Worm (Caenorhabditis elegans) whole organism, young adult: ENCODE data around the gene F12F6.7.

Experiments used
- B0019.2 ChIP-seq: fragments of 200-800 bp; sonication (Bioruptor generic); conservative IDR thresholded peaks from 2 replicates; pipeline ENCODE4 v1.3.6; 2022; ENCODE audit warnings: missing genetic modification reagents, missing genetic modification characterization, missing compliant biosample characterization
- B0035.1 ChIP-seq: sonication (generic microtip); optimal IDR thresholded peaks from 2 replicates; lab custom pipeline; 2016; ENCODE audit warnings: missing genetic modification characterization, mild to moderate bottlenecking, missing compliant biosample characterization, missing genotype, missing genetic modification reagents
- B0261.1 ChIP-seq: sonication (generic microtip); optimal IDR thresholded peaks from 2 replicates; lab custom pipeline; 2016; ENCODE audit warnings: mild to moderate bottlenecking, missing genetic modification characterization, moderate library complexity, missing compliant biosample characterization
- B0336.3 ChIP-seq: fragments of 200-800 bp; sonication (Bioruptor generic); IDR thresholded peaks from 2 replicates; pipeline ENCODE4 v1.3.6; 2022; ENCODE audit warnings: missing genetic modification characterization, missing compliant biosample characterization
- C06A6.2 ChIP-seq: fragments of 200-800 bp; sonication (Bioruptor generic); conservative IDR thresholded peaks from 2 replicates; pipeline ENCODE4 v1.3.6; 2022; ENCODE audit warnings: missing genetic modification characterization, missing compliant biosample characterization
- D2030.7 ChIP-seq: fragments of 200-800 bp; sonication (Bioruptor generic); IDR thresholded peaks from 2 replicates; pipeline ENCODE4 v1.3.6; 2022; ENCODE audit warnings: missing genetic modification reagents, missing genetic modification characterization, missing compliant biosample characterization
- F33H1.4 ChIP-seq: fragments of 200-800 bp; sonication (Bioruptor generic); IDR thresholded peaks from 2 replicates; pipeline ENCODE4 v1.3.6; 2022; ENCODE audit warnings: missing genetic modification reagents, missing genetic modification characterization, missing compliant biosample characterization
- F49E8.2 ChIP-seq: sonication (generic microtip); optimal IDR thresholded peaks from 3 replicates; lab custom pipeline; 2017; ENCODE audit warnings: missing genetic modification characterization, mild to moderate bottlenecking, missing compliant biosample characterization, antibody characterized with exemption, moderate library complexity; ENCODE audit not compliant: insufficient read depth
- F57A8.1 ChIP-seq: fragments of 200-800 bp; sonication (Bioruptor generic); optimal IDR thresholded peaks from 2 replicates; lab custom pipeline; 2018; ENCODE audit warnings: mild to moderate bottlenecking, missing genetic modification characterization, moderate library complexity, missing compliant biosample characterization
- Y53G8AR.9 ChIP-seq: fragments of 200-800 bp; sonication (Bioruptor generic); conservative IDR thresholded peaks from 2 replicates; pipeline ENCODE4 v1.3.6; 2022; ENCODE audit warnings: missing genetic modification reagents, missing genetic modification characterization, missing compliant biosample characterization
- Y56A3A.18 ChIP-seq: fragments of 200-800 bp; sonication (Bioruptor generic); IDR thresholded peaks from 2 replicates; pipeline ENCODE4 v1.3.6; 2022; ENCODE audit warnings: missing genetic modification reagents, missing genetic modification characterization, missing compliant biosample characterization
- akir-1 ChIP-seq: fragments of 200-800 bp; sonication (Bioruptor generic); optimal IDR thresholded peaks from 2 replicates; lab custom pipeline; 2018; ENCODE audit warnings: mild to moderate bottlenecking, missing genetic modification characterization, moderate library complexity, missing compliant biosample characterization
- aptf-3 ChIP-seq: fragments of 200-800 bp; sonication (Bioruptor generic); IDR thresholded peaks from 2 replicates; pipeline ENCODE4 v1.3.6; 2022; ENCODE audit warnings: missing genetic modification characterization, missing compliant biosample characterization
- attf-3 ChIP-seq: fragments of 200-800 bp; sonication (Bioruptor generic); conservative IDR thresholded peaks from 2 replicates; pipeline ENCODE4 v1.3.6; 2022; ENCODE audit warnings: missing genetic modification reagents, missing genetic modification characterization, missing compliant biosample characterization
- attf-5 ChIP-seq: fragments of 200-800 bp; sonication (Bioruptor generic); optimal IDR thresholded peaks from 2 replicates; lab custom pipeline; 2018; ENCODE audit warnings: mild to moderate bottlenecking, missing genetic modification characterization, missing compliant biosample characterization
- bed-2 ChIP-seq: fragments of 200-800 bp; sonication (Bioruptor generic); IDR thresholded peaks from 2 replicates; pipeline ENCODE4 v1.3.6; 2022; ENCODE audit warnings: missing genetic modification reagents, missing genetic modification characterization, missing compliant biosample characterization
- ccch-3 ChIP-seq: fragments of 200-800 bp; sonication (Bioruptor generic); optimal IDR thresholded peaks from 2 replicates; lab custom pipeline; 2018; ENCODE audit warnings: mild to moderate bottlenecking, missing genetic modification characterization, missing compliant biosample characterization
- ceh-58 ChIP-seq: fragments of 200-800 bp; sonication (Bioruptor generic); IDR thresholded peaks from 2 replicates; pipeline ENCODE4 v1.3.6; 2022; ENCODE audit warnings: missing genetic modification characterization, missing compliant biosample characterization
- ceh-79 ChIP-seq: sonication (generic microtip); optimal IDR thresholded peaks from 2 replicates; lab custom pipeline; 2017; ENCODE audit warnings: mild to moderate bottlenecking, missing genetic modification characterization, missing compliant biosample characterization
- dpff-1 ChIP-seq: sonication (generic microtip); optimal IDR thresholded peaks from 2 replicates; lab custom pipeline; 2017; ENCODE audit warnings: mild to moderate bottlenecking, missing genetic modification characterization, missing compliant biosample characterization
- efl-1 ChIP-seq: fragments of 150-350 bp; optimal IDR thresholded peaks from 2 replicates; lab custom pipeline; 2014; ENCODE audit warnings: missing biosample characterization, missing genetic modification reagents, missing genetic modification characterization
- ets-4 ChIP-seq: fragments of 200-800 bp; sonication (Bioruptor generic); optimal IDR thresholded peaks from 2 replicates; lab custom pipeline; 2018; ENCODE audit warnings: mild to moderate bottlenecking, missing genetic modification characterization, missing compliant biosample characterization
- hlh-26 ChIP-seq: fragments of 200-800 bp; sonication (Bioruptor generic); conservative IDR thresholded peaks from 2 replicates; pipeline ENCODE4 v1.3.6; 2022; ENCODE audit warnings: missing genetic modification reagents, missing genetic modification characterization, missing compliant biosample characterization
- lag-1 ChIP-seq: fragments of 200-800 bp; sonication (Bioruptor generic); IDR thresholded peaks from 2 replicates; pipeline ENCODE4 v1.3.6; 2022; ENCODE audit warnings: missing genetic modification reagents, missing genetic modification characterization, missing compliant biosample characterization
- lin-26 ChIP-seq: fragments of 200-800 bp; sonication (Bioruptor generic); IDR thresholded peaks from 2 replicates; pipeline ENCODE4 v1.3.6; 2022; ENCODE audit warnings: missing genetic modification reagents, missing genetic modification characterization, missing compliant biosample characterization
- madf-6 ChIP-seq: fragments of 200-800 bp; sonication (Bioruptor generic); IDR thresholded peaks from 2 replicates; pipeline ENCODE4 v1.3.6; 2022; ENCODE audit warnings: missing genetic modification reagents, missing genetic modification characterization, missing compliant biosample characterization
- madf-8 ChIP-seq: fragments of 200-800 bp; sonication (Bioruptor generic); conservative IDR thresholded peaks from 2 replicates; pipeline ENCODE4 v1.3.6; 2022; ENCODE audit warnings: missing genetic modification reagents, missing genetic modification characterization, missing compliant biosample characterization
- mes-4 ChIP-seq: sonication (generic microtip); optimal IDR thresholded peaks from 2 replicates; lab custom pipeline; 2016; ENCODE audit warnings: missing genotype, missing genetic modification characterization, missing compliant biosample characterization
- mxl-1 ChIP-seq: sonication (generic microtip); optimal IDR thresholded peaks from 2 replicates; lab custom pipeline; 2016; ENCODE audit warnings: missing genetic modification characterization, missing compliant biosample characterization
- nfya-1 ChIP-seq: sonication (generic microtip); optimal IDR thresholded peaks from 2 replicates; lab custom pipeline; 2017; ENCODE audit warnings: antibody characterized with exemption, missing compliant biosample characterization, missing genetic modification characterization, borderline replicate concordance; ENCODE audit not compliant: insufficient read depth
- nfya-2 ChIP-seq: fragments of 200-800 bp; sonication (Bioruptor generic); IDR thresholded peaks from 2 replicates; pipeline ENCODE4 v1.3.6; 2022; ENCODE audit warnings: missing genetic modification reagents, missing genetic modification characterization, missing compliant biosample characterization
- nhr-120 ChIP-seq: fragments of 200-800 bp; sonication (Bioruptor generic); IDR thresholded peaks from 2 replicates; pipeline ENCODE4 v1.3.6; 2022; ENCODE audit warnings: missing genetic modification characterization, missing compliant biosample characterization
- nhr-179 ChIP-seq: sonication (generic microtip); optimal IDR thresholded peaks from 2 replicates; lab custom pipeline; 2016; ENCODE audit warnings: mild to moderate bottlenecking, missing genetic modification characterization, missing compliant biosample characterization
- nhr-80 ChIP-seq: sonication (generic microtip); optimal IDR thresholded peaks from 2 replicates; lab custom pipeline; 2016; ENCODE audit warnings: missing genetic modification characterization, missing compliant biosample characterization
- pha-4 ChIP-seq: fragments of 150-350 bp; sonication (generic microtip); optimal IDR thresholded peaks from 2 replicates; lab custom pipeline; 2014; ENCODE audit warnings: missing biosample characterization, missing genetic modification reagents, missing genetic modification characterization
- repo-1 ChIP-seq: sonication (generic microtip); optimal IDR thresholded peaks from 2 replicates; lab custom pipeline; 2017; ENCODE audit warnings: mild to moderate bottlenecking, missing genetic modification characterization, missing compliant biosample characterization
- rpc-1 ChIP-seq, 2 experiments: fragments of 150-350 bp in 1 of 2; sonication (generic microtip) in 1 of 2; optimal IDR thresholded peaks; 2 replicates each; lab custom pipeline; 2014 to 2018; ENCODE audit warnings: missing biosample characterization in 1 of 2, missing genetic modification characterization in 1 of 2, missing genetic modification reagents in 1 of 2, missing genotype in 1 of 2
- snpc-1.3 ChIP-seq: sonication (generic microtip); optimal IDR thresholded peaks from 2 replicates; lab custom pipeline; 2017; ENCODE audit warnings: missing genetic modification characterization, mild to moderate bottlenecking, missing compliant biosample characterization, antibody characterized with exemption, moderate library complexity, missing genotype, missing genetic modification reagents; ENCODE audit not compliant: insufficient read depth
- snpc-4 ChIP-seq, 5 experiments: fragments of 150-350 bp in 1 of 5; sonication (generic microtip) in 4 of 5; optimal IDR thresholded peaks; 2 replicates each; lab custom pipeline; 2014 to 2018; ENCODE audit warnings: missing genetic modification characterization in 5 of 5, missing biosample characterization in 3 of 5, antibody characterized with exemption in 2 of 5, mild to moderate bottlenecking in 2 of 5, missing compliant biosample characterization in 2 of 5, missing genotype in 2 of 5, moderate library complexity in 2 of 5, missing genetic modification reagents in 1 of 5
- sptf-2 ChIP-seq: fragments of 200-800 bp; sonication (Bioruptor generic); optimal IDR thresholded peaks from 2 replicates; lab custom pipeline; 2018; ENCODE audit warnings: mild to moderate bottlenecking, missing genetic modification characterization, missing compliant biosample characterization
- tbx-9 ChIP-seq: sonication (generic microtip); optimal IDR thresholded peaks from 2 replicates; lab custom pipeline; 2016; ENCODE audit warnings: borderline replicate concordance, missing genetic modification characterization, inconsistent platforms, missing compliant biosample characterization
- zfh-2 ChIP-seq: fragments of 200-800 bp; sonication (Bioruptor generic); conservative IDR thresholded peaks from 2 replicates; pipeline ENCODE4 v1.3.6; 2022; ENCODE audit warnings: missing genetic modification reagents, missing genetic modification characterization, missing compliant biosample characterization
- zim-3 ChIP-seq: sonication (generic microtip); optimal IDR thresholded peaks from 2 replicates; lab custom pipeline; 2017; ENCODE audit warnings: mild to moderate bottlenecking, missing genetic modification characterization, moderate library complexity, missing compliant biosample characterization
- ztf-18 ChIP-seq: sonication (generic microtip); optimal IDR thresholded peaks from 2 replicates; lab custom pipeline; 2016; ENCODE audit warnings: missing genotype, mild to moderate bottlenecking, missing genetic modification characterization, missing compliant biosample characterization
- ztf-25 ChIP-seq: fragments of 200-800 bp; sonication (Bioruptor generic); IDR thresholded peaks from 2 replicates; pipeline ENCODE4 v1.3.6; 2022; ENCODE audit warnings: missing genetic modification reagents, missing genetic modification characterization, missing compliant biosample characterization
- ztf-26 ChIP-seq: sonication (generic microtip); optimal IDR thresholded peaks from 2 replicates; lab custom pipeline; 2017; ENCODE audit warnings: missing genetic modification characterization, missing compliant biosample characterization
- ztf-28 ChIP-seq: fragments of 200-800 bp; sonication (Bioruptor generic); IDR thresholded peaks from 2 replicates; pipeline ENCODE4 v1.3.6; 2022; ENCODE audit warnings: missing genetic modification reagents, missing genetic modification characterization, missing compliant biosample characterization
- ztf-6 ChIP-seq: fragments of 200-800 bp; sonication (Bioruptor generic); IDR thresholded peaks from 2 replicates; pipeline ENCODE4 v1.3.6; 2022; ENCODE audit warnings: missing genetic modification reagents, missing genetic modification characterization, missing compliant biosample characterization

The F12F6.7 gene

ce11 chrIV:11524241-11524692 lies 37.4 kb downstream of the F12F6.7 start, which contains the start of gene mep-1:
mep-1 (plus strand) TSS chrIV:11524642.
- TF ChIP-seq B0035.1 (tag; lab: Kevin White, UChicago) (no peak), zim-3 (tag; lab: Kevin White, UChicago) (peak; percentile 50), ztf-26 (tag; lab: Kevin White, UChicago) (no peak), nhr-179 (tag; lab: Kevin White, UChicago) (no peak), mxl-1 (tag; lab: Kevin White, UChicago) (peak; percentile 1), ztf-18 (no peak), F49E8.2 (no peak), C06A6.2 (GFP tag; lab: Robert Waterston, UW) (no peak), F57A8.1 (GFP tag; lab: Kevin White, UChicago) (no peak), hlh-26 (GFP tag; lab: Robert Waterston, UW) (no peak), attf-3 (peak; percentile 60), Y56A3A.18 (GFP tag; lab: Robert Waterston, UW) (no peak), repo-1 (tag; lab: Kevin White, UChicago) (no peak), nhr-120 (no peak), efl-1 (no peak), ceh-79 (tag; lab: Kevin White, UChicago) (no peak), attf-5 (GFP tag; lab: Kevin White, UChicago) (peak; percentile 62), F33H1.4 (peak; percentile 35), D2030.7 (GFP tag; lab: Robert Waterston, UW) (no peak), nfya-1 (tag; lab: Kevin White, UChicago) (no peak), snpc-4 (GFP tag; optimal IDR thresholded peaks at IDR 0.05; lab: Kevin White, UChicago) (no peak), snpc-4 (tag; optimal IDR thresholded peaks at IDR 0.05; lab: Kevin White, UChicago) (peak in 2 of 4 experiments; percentile 59 to 61), tbx-9 (tag; lab: Kevin White, UChicago) (no peak), akir-1 (GFP tag; lab: Kevin White, UChicago) (no peak), ztf-6 (GFP tag; lab: Robert Waterston, UW) (no peak), B0019.2 (GFP tag; lab: Robert Waterston, UW) (no peak), Y53G8AR.9 (no peak), pha-4 (tag; lab: Kevin White, UChicago) (no peak), nhr-80 (tag; lab: Kevin White, UChicago) (peak; percentile 38), mes-4 (no peak), aptf-3 (GFP tag; lab: Robert Waterston, UW) (no peak), ceh-58 (GFP tag; lab: Robert Waterston, UW) (no peak), sptf-2 (GFP tag; lab: Kevin White, UChicago) (no peak), ztf-25 (GFP tag; lab: Robert Waterston, UW) (no peak), bed-2 (GFP tag; lab: Robert Waterston, UW) (no peak), ets-4 (GFP tag; lab: Kevin White, UChicago) (no peak), lag-1 (GFP tag; lab: Robert Waterston, UW) (no peak), ccch-3 (GFP tag; lab: Kevin White, UChicago) (no peak), madf-6 (GFP tag; lab: Robert Waterston, UW) (peak; percentile 39), B0261.1 (no peak), lin-26 (peak; percentile 58), zfh-2 (GFP tag; lab: Robert Waterston, UW) (peak; percentile 98), madf-8 (GFP tag; lab: Robert Waterston, UW) (no peak), ztf-28 (GFP tag; lab: Robert Waterston, UW) (peak; percentile 50; the same call in 1 of the 2 replicates), B0336.3 (GFP tag; lab: Robert Waterston, UW) (no peak), dpff-1 (tag; lab: Kevin White, UChicago) (no peak), nfya-2 (GFP tag; lab: Robert Waterston, UW) (no peak), rpc-1 (optimal IDR thresholded peaks at IDR 0.05; lab: Kevin White, UChicago) (no peak), rpc-1 (tag; optimal IDR thresholded peaks at IDR 0.05; lab: Kevin White, UChicago) (no peak), snpc-1.3 (no peak)
